Worm (Caenorhabditis elegans) whole organism, young adult: ENCODE data around the gene spch-1.

Experiments used
- F57C9.4 ChIP-seq: sonication (generic microtip); optimal IDR thresholded peaks from 2 replicates; lab custom pipeline; 2017; ENCODE audit warnings: mild to moderate bottlenecking, missing genetic modification characterization, missing compliant biosample characterization
- attf-6 ChIP-seq: fragments of 200-800 bp; sonication (Bioruptor generic); IDR thresholded peaks from 2 replicates; pipeline ENCODE4 v1.3.6; 2022; ENCODE audit warnings: missing genetic modification reagents, missing genetic modification characterization, missing compliant biosample characterization
- dox-1 ChIP-seq: fragments of 200-800 bp; sonication (Bioruptor generic); IDR thresholded peaks from 2 replicates; pipeline ENCODE4 v1.3.6; 2022; ENCODE audit warnings: missing genetic modification reagents, missing genetic modification characterization, missing compliant biosample characterization
- nfyb-1 ChIP-seq: fragments of 200-800 bp; sonication (Bioruptor generic); IDR thresholded peaks from 2 replicates; pipeline ENCODE4 v1.3.6; 2022; ENCODE audit warnings: missing genetic modification reagents, missing genetic modification characterization, missing compliant biosample characterization
- snpc-4 ChIP-seq, 5 experiments: fragments of 150-350 bp in 1 of 5; sonication (generic microtip) in 4 of 5; optimal IDR thresholded peaks; 2 replicates each; lab custom pipeline; 2014 to 2018; ENCODE audit warnings: missing genetic modification characterization in 5 of 5, missing biosample characterization in 3 of 5, antibody characterized with exemption in 2 of 5, mild to moderate bottlenecking in 2 of 5, missing compliant biosample characterization in 2 of 5, missing genotype in 2 of 5, moderate library complexity in 2 of 5, missing genetic modification reagents in 1 of 5
- tbx-9 ChIP-seq: sonication (generic microtip); optimal IDR thresholded peaks from 2 replicates; lab custom pipeline; 2016; ENCODE audit warnings: borderline replicate concordance, missing genetic modification characterization, inconsistent platforms, missing compliant biosample characterization
- unc-130 ChIP-seq: sonication (generic microtip); optimal IDR thresholded peaks from 2 replicates; lab custom pipeline; 2016; ENCODE audit warnings: missing genetic modification reagents, missing genetic modification characterization, missing compliant biosample characterization

DNA sequence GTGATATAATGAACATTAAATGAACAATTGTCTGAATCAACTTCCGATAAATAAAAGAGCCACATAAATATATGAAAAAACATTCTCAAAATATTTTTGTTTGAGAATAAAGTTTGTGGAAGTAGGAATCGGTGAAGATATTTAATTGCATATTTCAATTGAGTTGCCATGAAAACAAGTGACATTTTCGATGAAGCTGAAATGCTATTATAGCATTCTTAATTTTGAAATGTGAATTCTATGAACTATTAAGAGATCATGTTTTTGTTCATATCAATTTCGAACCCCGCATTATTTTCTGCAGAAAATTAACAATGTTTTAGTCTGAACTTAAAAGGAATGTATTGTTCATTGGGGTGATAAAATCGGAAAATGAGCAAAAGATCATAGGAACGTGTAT, 10.9 kb upstream of the spch-1 start, which contains the start of gene irld-21:
- TF ChIP-seq snpc-4 (GFP tag; optimal IDR thresholded peaks at IDR 0.05; lab: Kevin White, UChicago): no peak
- no peak for TF ChIP-seq snpc-4 (tag; optimal IDR thresholded peaks at IDR 0.05; lab: Kevin White, UChicago)
- TF ChIP-seq attf-6 (GFP tag; lab: Robert Waterston, UW): no peak
- no peak for TF ChIP-seq F57C9.4
- TF ChIP-seq nfyb-1 (GFP tag; lab: Robert Waterston, UW): no peak
- no peak for TF ChIP-seq unc-130 (GFP tag; lab: Kevin White, UChicago)
- TF ChIP-seq dox-1 (GFP tag; lab: Robert Waterston, UW): no peak
- TF ChIP-seq tbx-9 (tag; lab: Kevin White, UChicago): no peak
